Worm (Caenorhabditis elegans): ENCODE measurements around the gene ced-5.
A peak's percentile ranks its signal among the peaks of the same experiment; 100 is the strongest.

The ced-5 gene

ce11 chrIV:10475234-10475633, 8.7 kb upstream of the ced-5 start:
- TF ChIP-seq cog-1 (tag; optimal IDR thresholded peaks at IDR 0.05) (no peak), ztf-23 (GFP tag; IDR thresholded peaks at IDR 0.05) (no peak), tab-1 (GFP tag; IDR thresholded peaks at IDR 0.05) (no peak), med-1 (GFP tag; optimal IDR thresholded peaks at IDR 0.05; ENCODE audit: insufficient read depth) (no peak), ref-1 (GFP tag; conservative IDR thresholded peaks at IDR 0.05) (no peak), klf-2 (GFP tag; conservative IDR thresholded peaks at IDR 0.05) (no peak), ztf-29 (GFP tag; IDR thresholded peaks at IDR 0.05) (no peak), flt-1 (GFP tag; IDR thresholded peaks at IDR 0.05) (no peak), T22C8.4 (GFP tag; IDR thresholded peaks at IDR 0.05) (no peak)

ce11 chrIV:10481695-10482094, 2.2 kb upstream of the ced-5 start, which contains the start of gene egl-21:
egl-21 (minus strand) TSS chrIV:10481844.
- no peak for TF ChIP-seq klf-2 (GFP tag; conservative IDR thresholded peaks at IDR 0.05)
- no peak for TF ChIP-seq T22C8.4 (GFP tag; IDR thresholded peaks at IDR 0.05)
- no peak for TF ChIP-seq ztf-23 (GFP tag; IDR thresholded peaks at IDR 0.05)
- TF ChIP-seq cog-1 (tag; optimal IDR thresholded peaks at IDR 0.05) = no peak
- no peak for TF ChIP-seq med-1 (GFP tag; optimal IDR thresholded peaks at IDR 0.05; ENCODE audit: insufficient read depth)
- TF ChIP-seq ref-1 (GFP tag; conservative IDR thresholded peaks at IDR 0.05) = no peak
- TF ChIP-seq tab-1 (GFP tag; IDR thresholded peaks at IDR 0.05) = no peak
- no peak for TF ChIP-seq ztf-29 (GFP tag; IDR thresholded peaks at IDR 0.05)
- no peak for TF ChIP-seq flt-1 (GFP tag; IDR thresholded peaks at IDR 0.05)

ce11 chrIV:10482585-10482984, 1.3 kb upstream of the ced-5 start:
- TF ChIP-seq tab-1 (GFP tag; IDR thresholded peaks at IDR 0.05) = no peak
- no peak for TF ChIP-seq klf-2 (GFP tag; conservative IDR thresholded peaks at IDR 0.05)
- TF ChIP-seq med-1 (GFP tag; optimal IDR thresholded peaks at IDR 0.05; ENCODE audit: insufficient read depth) = no peak
- TF ChIP-seq cog-1 (tag; optimal IDR thresholded peaks at IDR 0.05) = no peak
- TF ChIP-seq flt-1 (GFP tag; IDR thresholded peaks at IDR 0.05) = no peak
- no peak for TF ChIP-seq ref-1 (GFP tag; conservative IDR thresholded peaks at IDR 0.05)
- no peak for TF ChIP-seq ztf-23 (GFP tag; IDR thresholded peaks at IDR 0.05)
- no peak for TF ChIP-seq ztf-29 (GFP tag; IDR thresholded peaks at IDR 0.05)
- no peak for TF ChIP-seq T22C8.4 (GFP tag; IDR thresholded peaks at IDR 0.05)

- TF ChIP-seq tab-1 (GFP tag; IDR thresholded peaks at IDR 0.05) (no peak), cog-1 (tag; optimal IDR thresholded peaks at IDR 0.05) (no peak), klf-2 (GFP tag; conservative IDR thresholded peaks at IDR 0.05) (no peak), ref-1 (GFP tag; conservative IDR thresholded peaks at IDR 0.05) (no peak), T22C8.4 (GFP tag; IDR thresholded peaks at IDR 0.05) (no peak), flt-1 (GFP tag; IDR thresholded peaks at IDR 0.05) (no peak), med-1 (GFP tag; optimal IDR thresholded peaks at IDR 0.05; ENCODE audit: insufficient read depth) (no peak), ztf-29 (GFP tag; IDR thresholded peaks at IDR 0.05) (no peak), ztf-23 (GFP tag; IDR thresholded peaks at IDR 0.05) (no peak)
Measured at ce11 chrIV:10489409-10489808, 5.5 kb downstream of the ced-5 start.

ce11 chrIV:10498401-10498800, 14.5 kb downstream of the ced-5 start:
- TF ChIP-seq ztf-29 (GFP tag; IDR thresholded peaks at IDR 0.05) = no peak
- no peak for TF ChIP-seq med-1 (GFP tag; optimal IDR thresholded peaks at IDR 0.05; ENCODE audit: insufficient read depth)
- TF ChIP-seq T22C8.4 (GFP tag; IDR thresholded peaks at IDR 0.05) = no peak
- TF ChIP-seq tab-1 (GFP tag; IDR thresholded peaks at IDR 0.05) = no peak
- no peak for TF ChIP-seq ztf-23 (GFP tag; IDR thresholded peaks at IDR 0.05)
- no peak for TF ChIP-seq klf-2 (GFP tag; conservative IDR thresholded peaks at IDR 0.05)
- no peak for TF ChIP-seq cog-1 (tag; optimal IDR thresholded peaks at IDR 0.05)
- TF ChIP-seq ref-1 (GFP tag; conservative IDR thresholded peaks at IDR 0.05) = no peak
- TF ChIP-seq flt-1 (GFP tag; IDR thresholded peaks at IDR 0.05) = no peak

- TF ChIP-seq med-1 (GFP tag; optimal IDR thresholded peaks at IDR 0.05; ENCODE audit: insufficient read depth) (no peak), cog-1 (tag; optimal IDR thresholded peaks at IDR 0.05) (no peak), ztf-29 (GFP tag; IDR thresholded peaks at IDR 0.05) (no peak), tab-1 (GFP tag; IDR thresholded peaks at IDR 0.05) (no peak), ztf-23 (GFP tag; IDR thresholded peaks at IDR 0.05) (0 out of 2 replicates have a peak, but pooled peaks have one; percentile 43)
Measured at ce11 chrIV:10499948-10500356, 16.0 kb downstream of the ced-5 start.

ce11 chrIV:10500481-10500880, 16.6 kb downstream of the ced-5 start:
- TF ChIP-seq ztf-29 (GFP tag; IDR thresholded peaks at IDR 0.05) (no peak), ref-1 (GFP tag; conservative IDR thresholded peaks at IDR 0.05) (no peak), T22C8.4 (GFP tag; IDR thresholded peaks at IDR 0.05) (no peak), tab-1 (GFP tag; IDR thresholded peaks at IDR 0.05) (no peak)

ce11 chrIV:10501550-10502240, 17.8 kb downstream of the ced-5 start, which contains the start of gene tax-6:
tax-6 (minus strand) TSS chrIV:10501600.
- TF ChIP-seq ref-1 (GFP tag; conservative IDR thresholded peaks at IDR 0.05) = no peak
- TF ChIP-seq ztf-23 (GFP tag; IDR thresholded peaks at IDR 0.05) = no peak
- TF ChIP-seq cog-1 (tag; optimal IDR thresholded peaks at IDR 0.05) = no peak
- no peak for TF ChIP-seq tab-1 (GFP tag; IDR thresholded peaks at IDR 0.05)
- no peak for TF ChIP-seq klf-2 (GFP tag; conservative IDR thresholded peaks at IDR 0.05)
- TF ChIP-seq med-1 (GFP tag; optimal IDR thresholded peaks at IDR 0.05; ENCODE audit: insufficient read depth) = no peak
- TF ChIP-seq ztf-29 (GFP tag; IDR thresholded peaks at IDR 0.05) = no peak
- no peak for TF ChIP-seq flt-1 (GFP tag; IDR thresholded peaks at IDR 0.05)
- TF ChIP-seq T22C8.4 (GFP tag; IDR thresholded peaks at IDR 0.05) = no peak

- TF ChIP-seq klf-2 (GFP tag; conservative IDR thresholded peaks at IDR 0.05) (no peak), ref-1 (GFP tag; conservative IDR thresholded peaks at IDR 0.05) (no peak)
Measured at ce11 chrIV:10502345-10502744, 18.4 kb downstream of the ced-5 start.

- no peak for TF ChIP-seq flt-1 (GFP tag; IDR thresholded peaks at IDR 0.05)
- TF ChIP-seq T22C8.4 (GFP tag; IDR thresholded peaks at IDR 0.05) = peak; percentile 75
- peak; percentile 38 for TF ChIP-seq cog-1 (tag; optimal IDR thresholded peaks at IDR 0.05)
- no peak for TF ChIP-seq ztf-29 (GFP tag; IDR thresholded peaks at IDR 0.05)
- no peak for TF ChIP-seq ztf-23 (GFP tag; IDR thresholded peaks at IDR 0.05)
Measured at ce11 chrIV:10503750-10504232, 19.9 kb downstream of the ced-5 start.
